Worm (Caenorhabditis elegans): ENCODE results near the gene ndx-2.

ndx-2 gene

ce11 chrV:2638545-2638944, 26.3 kb downstream of the ndx-2 start, which contains the start of gene W02H5.19:
TSS of gene W02H5.19 (plus strand) at chrV:2638890.
- peak; percentile 31 for TF ChIP-seq fos-1 (tag; optimal IDR thresholded peaks at IDR 0.05)
- 0 out of 2 replicates have a peak, but pooled peaks have one; percentile 85 for TF ChIP-seq ztf-1 (GFP tag; conservative IDR thresholded peaks at IDR 0.05)
- TF ChIP-seq lsy-2 (tag; optimal IDR thresholded peaks at IDR 0.05) = peak; percentile 82 to 87
- TF ChIP-seq C34F6.9 (tag; optimal IDR thresholded peaks at IDR 0.05) = peak; percentile 71
- TF ChIP-seq elt-1 (tag; optimal IDR thresholded peaks at IDR 0.05) = no peak
- TF ChIP-seq nhr-129 (tag; optimal IDR thresholded peaks at IDR 0.05) = peak; percentile 6
- TF ChIP-seq alr-1 (tag; optimal IDR thresholded peaks at IDR 0.05) = no peak
- TF ChIP-seq nhr-237 (tag; optimal IDR thresholded peaks at IDR 0.05) = no peak
- TF ChIP-seq ztf-4 (tag; optimal IDR thresholded peaks at IDR 0.05) = peak; percentile 41
- peak; percentile 0 for TF ChIP-seq snpc-4 (tag; optimal IDR thresholded peaks at IDR 0.05)
- no peak for TF ChIP-seq blmp-1 (tag; optimal IDR thresholded peaks at IDR 0.05; ENCODE audit: insufficient read depth)
- TF ChIP-seq zag-1 (tag; optimal IDR thresholded peaks at IDR 0.05) = no peak
- TF ChIP-seq R02D3.7 (tag; optimal IDR thresholded peaks at IDR 0.05) = peak; percentile 43
- no peak for TF ChIP-seq aly-2 (tag; optimal IDR thresholded peaks at IDR 0.05)
- no peak for TF ChIP-seq sem-4 (tag; optimal IDR thresholded peaks at IDR 0.05)
- peak; percentile 63 for TF ChIP-seq mab-5 (tag; optimal IDR thresholded peaks at IDR 0.05)
- TF ChIP-seq nhr-11 (tag; optimal IDR thresholded peaks at IDR 0.05) = no peak
- no peak for TF ChIP-seq unc-62 (GFP tag; optimal IDR thresholded peaks at IDR 0.05)
- no peak for TF ChIP-seq unc-39 (tag; optimal IDR thresholded peaks at IDR 0.05)
- no peak for TF ChIP-seq dmd-4 (tag; optimal IDR thresholded peaks at IDR 0.05)
- no peak for TF ChIP-seq peb-1 (tag; optimal IDR thresholded peaks at IDR 0.05)
- peak; percentile 85 for TF ChIP-seq lin-13 (GFP tag; optimal IDR thresholded peaks at IDR 0.05)
- TF ChIP-seq nhr-23 (tag; optimal IDR thresholded peaks at IDR 0.05) = no peak
- TF ChIP-seq mbf-1 (tag; optimal IDR thresholded peaks at IDR 0.05) = no peak
- peak; percentile 61 for TF ChIP-seq nhr-21 (tag; optimal IDR thresholded peaks at IDR 0.05)
- TF ChIP-seq lin-39 (tag; optimal IDR thresholded peaks at IDR 0.05) = no peak
- peak; percentile 93 for TF ChIP-seq sma-3 (GFP tag; optimal IDR thresholded peaks at IDR 0.05)
- TF ChIP-seq sma-9 (GFP tag; optimal IDR thresholded peaks at IDR 0.05) = peak; percentile 96
- no peak for TF ChIP-seq sma-9 (tag; optimal IDR thresholded peaks at IDR 0.05)
- peak; percentile 18 for TF ChIP-seq ZK546.5 (tag; optimal IDR thresholded peaks at IDR 0.05)
- TF ChIP-seq elt-3 (tag; optimal IDR thresholded peaks at IDR 0.05) = no peak
- TF ChIP-seq egl-27 (tag; optimal IDR thresholded peaks at IDR 0.05) = no peak
- TF ChIP-seq F13H6.1 (tag; optimal IDR thresholded peaks at IDR 0.05) = peak; percentile 86
- TF ChIP-seq ztf-11 (tag; optimal IDR thresholded peaks at IDR 0.05) = no peak
- peak; percentile 68 for TF ChIP-seq nhr-25 (tag; optimal IDR thresholded peaks at IDR 0.05)
- peak; percentile 25 for TF ChIP-seq ceh-16 (tag; optimal IDR thresholded peaks at IDR 0.05)
- TF ChIP-seq gmeb-1 (tag; optimal IDR thresholded peaks at IDR 0.05) = peak; percentile 98
- peak; percentile 24 for TF ChIP-seq nhr-10 (tag; optimal IDR thresholded peaks at IDR 0.05)
- no peak for TF ChIP-seq Y55F3AM.14 (GFP tag; optimal IDR thresholded peaks at IDR 0.05)
- peak; percentile 10 for TF ChIP-seq nhr-6 (tag; optimal IDR thresholded peaks at IDR 0.05)
- no peak for TF ChIP-seq skn-1 (tag; optimal IDR thresholded peaks at IDR 0.05)
- no peak for TF ChIP-seq nhr-77 (tag; optimal IDR thresholded peaks at IDR 0.05)
- TF ChIP-seq ama-1 (optimal IDR thresholded peaks at IDR 0.05) = no peak
- TF ChIP-seq nhr-12 (tag; optimal IDR thresholded peaks at IDR 0.05) = no peak
- peak; percentile 79 for TF ChIP-seq lin-11 (tag; optimal IDR thresholded peaks at IDR 0.05)
- no peak for TF ChIP-seq ceh-82 (tag; optimal IDR thresholded peaks at IDR 0.05)
- TF ChIP-seq mdl-1 (tag; optimal IDR thresholded peaks at IDR 0.05) = no peak
- peak; percentile 78 for TF ChIP-seq unc-55 (GFP tag; optimal IDR thresholded peaks at IDR 0.05)
- peak; percentile 86 for TF ChIP-seq crh-2 (tag; optimal IDR thresholded peaks at IDR 0.05)
